Fruit fly (Drosophila melanogaster): ENCODE data around the gene CG42450.

The CG42450 gene

DNA sequence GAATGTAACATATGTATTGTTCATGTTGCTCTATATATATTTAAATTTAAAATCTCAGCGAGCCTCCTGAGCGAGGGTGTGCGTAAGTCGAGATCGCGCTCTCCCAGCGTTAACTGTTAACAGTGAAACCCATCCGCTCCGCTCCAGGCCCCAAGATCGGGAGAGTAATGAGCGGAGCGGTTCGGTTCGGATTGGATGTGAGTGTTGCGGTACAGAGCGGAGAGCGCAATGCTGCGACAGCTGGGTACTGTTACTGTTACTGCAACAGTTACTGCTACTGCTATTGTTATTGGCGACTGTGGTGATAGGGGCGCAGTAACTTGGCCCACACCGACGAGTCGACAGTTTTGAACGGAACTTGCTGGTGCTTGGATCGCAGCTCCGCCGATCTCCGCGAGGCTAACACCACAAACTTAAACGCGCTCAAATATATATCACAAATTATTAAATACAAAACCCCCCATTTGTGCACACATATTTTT lies 19.3 kb downstream of the CG42450 start, which contains the start of gene Pvf1 (continued):
- TF ChIP-seq phol (tag; optimal IDR thresholded peaks at IDR 0.05) (no peak), CG6254 (GFP tag; optimal IDR thresholded peaks at IDR 0.05) (no peak), Med (GFP tag) (peak; percentile 87), kay (GFP tag; optimal IDR thresholded peaks at IDR 0.05) (no peak), Adf1 (GFP tag; IDR thresholded peaks at IDR 0.05) (peak; percentile 25; the same call in 1 of the 2 replicates), Drgx (GFP tag; IDR thresholded peaks at IDR 0.05) (0 out of 2 replicates have a peak, but pooled peaks have one; percentile 15), HmgZ (tag; optimal IDR thresholded peaks at IDR 0.05) (peak; percentile 25), Fer1 (GFP tag; optimal IDR thresholded peaks at IDR 0.05) (peak; percentile 31), Dip3 (GFP tag; optimal IDR thresholded peaks at IDR 0.05) (no peak), Tbp (GFP tag; optimal IDR thresholded peaks at IDR 0.05) (no peak), Nf-YA (GFP tag; IDR thresholded peaks at IDR 0.05) (no peak), inv (GFP tag; IDR thresholded peaks at IDR 0.05; ENCODE audit: partially characterized antibody) (no peak), CG17361 (GFP tag; IDR thresholded peaks at IDR 0.05) (no peak), D19B (GFP tag; optimal IDR thresholded peaks at IDR 0.05) (peak; percentile 92), CG30020 (tag; optimal IDR thresholded peaks at IDR 0.05) (no peak), D19A (tag; optimal IDR thresholded peaks at IDR 0.05) (peak; percentile 67), bbx (GFP tag; IDR thresholded peaks at IDR 0.05; ENCODE audit: partially characterized antibody) (peak; percentile 37; the same call in 1 of the 2 replicates), yki (optimal IDR thresholded peaks at IDR 0.05) (peak; percentile 35), CG14441 (GFP tag; IDR thresholded peaks at IDR 0.05) (0 out of 2 replicates have a peak, but pooled peaks have one; percentile 34), br (optimal IDR thresholded peaks at IDR 0.05) (no peak), TFAM (GFP tag; optimal IDR thresholded peaks at IDR 0.05) (no peak), Hand (GFP tag; optimal IDR thresholded peaks at IDR 0.05) (no peak), Ets97D (GFP tag; optimal IDR thresholded peaks at IDR 0.05) (no peak), CG3065 (GFP tag; optimal IDR thresholded peaks at IDR 0.05) (no peak), slp2 (GFP tag; optimal IDR thresholded peaks at IDR 0.05) (no peak), CG12071 (GFP tag; optimal IDR thresholded peaks at IDR 0.05) (no peak), CG13287 (GFP tag; IDR thresholded peaks at IDR 0.05; ENCODE audit: partially characterized antibody) (peak; percentile 20; the same call in 1 of the 2 replicates), MESR4 (GFP tag; optimal IDR thresholded peaks at IDR 0.05) (no peak), chinmo (GFP tag; IDR thresholded peaks at IDR 0.05; ENCODE audit: partially characterized antibody) (peak; percentile 68; the same call in 1 of the 4 replicates), CG1832 (GFP tag; optimal IDR thresholded peaks at IDR 0.05) (no peak), da (GFP tag; optimal IDR thresholded peaks at IDR 0.05) (no peak), CG14667 (GFP tag; IDR thresholded peaks at IDR 0.05) (no peak), peb (GFP tag; IDR thresholded peaks at IDR 0.05) (no peak), Dbx (GFP tag; IDR thresholded peaks at IDR 0.05) (peak; percentile 12; the same call in 1 of the 3 replicates), CG3995 (GFP tag; optimal IDR thresholded peaks at IDR 0.05) (peak; percentile 85), CG15269 (tag; optimal IDR thresholded peaks at IDR 0.05) (peak; percentile 36), insv (GFP tag; optimal IDR thresholded peaks at IDR 0.05) (no peak), emc (GFP tag; optimal IDR thresholded peaks at IDR 0.05) (no peak), Rfx (GFP tag; IDR thresholded peaks at IDR 0.05) (no peak), tin (GFP tag; optimal IDR thresholded peaks at IDR 0.05) (no peak), ewg (GFP tag; optimal IDR thresholded peaks at IDR 0.05) (no peak), Jarid2 (GFP tag; optimal IDR thresholded peaks at IDR 0.05) (peak; percentile 80), CG12299 (tag; optimal IDR thresholded peaks at IDR 0.05) (no peak), Myb (GFP tag; optimal IDR thresholded peaks at IDR 0.05) (no peak), cg (GFP tag; optimal IDR thresholded peaks at IDR 0.05) (no peak), CG34376 (GFP tag; optimal IDR thresholded peaks at IDR 0.05) (peak; percentile 34), Trl (optimal IDR thresholded peaks at IDR 0.05) (peak; percentile 82), Trl (GFP tag; optimal IDR thresholded peaks at IDR 0.05) (no peak), twi (tag; optimal IDR thresholded peaks at IDR 0.05) (no peak)
